In the genomic region with DNA sequence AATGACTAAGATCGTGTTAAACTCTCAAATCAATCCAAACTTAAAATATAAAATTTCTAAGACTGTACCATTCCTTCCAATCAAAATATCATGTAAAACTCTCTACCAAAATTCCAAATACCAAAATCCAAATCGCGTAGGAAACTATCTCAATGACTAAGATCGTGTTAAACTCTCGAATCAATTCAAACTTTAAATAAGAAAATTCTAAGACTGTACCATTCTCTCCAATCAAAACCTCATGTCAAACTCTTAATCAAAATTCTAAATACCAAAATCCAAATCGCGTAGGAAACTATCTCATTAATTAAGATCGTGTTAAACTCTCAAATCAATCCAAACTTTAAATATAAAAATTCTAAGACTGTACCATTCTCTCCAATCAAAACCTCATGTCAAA, we compare ENCODE assay signal across 4 worm cellular contexts.
TF ChIP-seq lines count a peak whose summit lies in the region.

No protein-coding gene starts in this region.

TF ChIP-seq in whole organism, L4 larva, 104 proteins besides CTCF, POLR2A, EP300 and RAD21:
- TF ChIP-seq zfp-3 (GFP tag; conservative IDR thresholded peaks at IDR 0.05; lab: Robert Waterston, UW) (peak; percentile 57; the same call in 1 of the 2 replicates), lim-7 (GFP tag; IDR thresholded peaks at IDR 0.05; lab: Robert Waterston, UW) (0 out of 2 replicates have a peak, but pooled peaks have one; percentile 52), tra-1 (GFP tag; IDR thresholded peaks at IDR 0.05; lab: Robert Waterston, UW) (0 out of 2 replicates have a peak, but pooled peaks have one; percentile 50), madf-5 (GFP tag; IDR thresholded peaks at IDR 0.05; lab: Robert Waterston, UW) (peak in 1 of 2 experiments; percentile 61; a peak in 1 of 4 replicates), Y75B8A.6 (GFP tag; IDR thresholded peaks at IDR 0.05; lab: Robert Waterston, UW) (peak; percentile 77; the same call in 1 of the 2 replicates)

TF ChIP-seq in whole organism, early embryonic, 17 proteins besides CTCF, POLR2A, EP300 and RAD21:
- TF ChIP-seq pes-1 (GFP tag; IDR thresholded peaks at IDR 0.05; lab: Robert Waterston, UW) (peak; percentile 55; the same call in 1 of the 2 replicates), tbx-37 (GFP tag; conservative IDR thresholded peaks at IDR 0.05; lab: Robert Waterston, UW) (0 out of 2 replicates have a peak, but pooled peaks have one; percentile 7), flt-1 (GFP tag; IDR thresholded peaks at IDR 0.05; lab: Robert Waterston, UW) (peak; percentile 21; the same call in 1 of the 2 replicates)

TF ChIP-seq in whole organism, midembryonic, 9 proteins besides CTCF, POLR2A, EP300 and RAD21:
- TF ChIP-seq flt-1 (GFP tag; IDR thresholded peaks at IDR 0.05; lab: Robert Waterston, UW), result peak; percentile 68
- 0 out of 2 replicates have a peak, but pooled peaks have one; percentile 21 for TF ChIP-seq T22C8.4 (GFP tag; IDR thresholded peaks at IDR 0.05; lab: Robert Waterston, UW)
- peak; percentile 45; the same call in 1 of the 2 replicates for TF ChIP-seq ztf-29 (GFP tag; IDR thresholded peaks at IDR 0.05; lab: Robert Waterston, UW)

TF ChIP-seq in whole organism, young adult, 124 proteins besides CTCF, POLR2A, EP300 and RAD21:
- TF ChIP-seq ceh-58 (GFP tag; IDR thresholded peaks at IDR 0.05; lab: Robert Waterston, UW), result 0 out of 2 replicates have a peak, but pooled peaks have one; percentile 23
